Fruit fly (Drosophila melanogaster) whole organism, embryonic: ENCODE data around the gene Mtp.

Experiments
- B-H1 ChIP-seq: fragments of 200-800 bp; sonication (Bioruptor generic); IDR thresholded peaks from 3 replicates; pipeline ENCODE4 v1.3.6; 2022; ENCODE audit warnings: missing biosample characterization, missing genetic modification characterization
- CG10543 ChIP-seq: fragments of 200-800 bp; sonication (Bioruptor generic); optimal IDR thresholded peaks from 3 replicates; lab custom pipeline; 2017; ENCODE audit warnings: missing biosample characterization, mild to moderate bottlenecking, missing genetic modification characterization, moderate library complexity
- CG11696 ChIP-seq: fragments of 200-800 bp; sonication (Bioruptor generic); IDR thresholded peaks from 2 replicates; pipeline ENCODE4 v1.3.6; 2022; ENCODE audit warnings: missing biosample characterization, missing genetic modification characterization
- CG12942 ChIP-seq: fragments of 200-800 bp; sonication (Bioruptor generic); optimal IDR thresholded peaks from 3 replicates; lab custom pipeline; 2016; ENCODE audit warnings: missing biosample characterization, missing genetic modification characterization
- CG15601 ChIP-seq: fragments of 200-800 bp; sonication (Bioruptor generic); optimal IDR thresholded peaks from 3 replicates; lab custom pipeline; 2019; ENCODE audit warnings: missing biosample characterization, mild to moderate bottlenecking, missing genetic modification characterization, moderate library complexity
- CG16813 ChIP-seq: fragments of 200-800 bp; sonication (Bioruptor generic); IDR thresholded peaks from 3 replicates; pipeline ENCODE4 v1.3.6; 2022; ENCODE audit warnings: missing biosample characterization, missing genetic modification characterization; ENCODE audit not compliant: partially characterized antibody
- CG18011 ChIP-seq: fragments of 200-800 bp; sonication (Bioruptor generic); optimal IDR thresholded peaks from 2 replicates; lab custom pipeline; 2017; ENCODE audit warnings: missing biosample characterization, missing genetic modification characterization, mild to moderate bottlenecking, moderate library complexity, missing genotype
- CG18599 ChIP-seq: fragments of 200-800 bp; sonication (Bioruptor generic); optimal IDR thresholded peaks from 3 replicates; lab custom pipeline; 2017; ENCODE audit warnings: missing biosample characterization, missing genetic modification characterization, mild to moderate bottlenecking, moderate library complexity, missing genetic modification reagents
- CG2129 ChIP-seq: fragments of 200-800 bp; sonication (Bioruptor generic); IDR thresholded peaks from 2 replicates; pipeline ENCODE4 v1.3.6; 2022; ENCODE audit warnings: missing biosample characterization, missing genetic modification characterization; ENCODE audit not compliant: partially characterized antibody
- CG34376 ChIP-seq: fragments of 200-800 bp; sonication (Bioruptor generic); optimal IDR thresholded peaks from 2 replicates; lab custom pipeline; 2018; ENCODE audit warnings: missing biosample characterization, mild to moderate bottlenecking, missing genetic modification characterization
- CG4730 ChIP-seq: fragments of 200-800 bp; sonication (Bioruptor generic); IDR thresholded peaks from 2 replicates; pipeline ENCODE4 v1.3.6; 2022; ENCODE audit warnings: missing biosample characterization, missing genetic modification characterization
- CG5953 ChIP-seq: fragments of 200-800 bp; sonication (Bioruptor generic); IDR thresholded peaks from 2 replicates; pipeline ENCODE4 v1.3.6; 2022; ENCODE audit warnings: missing biosample characterization, missing genetic modification characterization
- CG8478 ChIP-seq: fragments of >200 bp; optimal IDR thresholded peaks from 2 replicates; lab custom pipeline; 2018
- CG8765 ChIP-seq: fragments of 200-800 bp; sonication (Bioruptor generic); IDR thresholded peaks from 2 replicates; pipeline ENCODE4 v1.3.6; 2022; ENCODE audit warnings: missing biosample characterization, missing genetic modification characterization
- CG9437 ChIP-seq: fragments of 200-800 bp; sonication (Bioruptor generic); optimal IDR thresholded peaks from 2 replicates; lab custom pipeline; 2018; ENCODE audit warnings: missing biosample characterization, mild to moderate bottlenecking, missing genetic modification characterization
- CG9727 ChIP-seq: fragments of 200-800 bp; sonication (Bioruptor generic); optimal IDR thresholded peaks from 3 replicates; lab custom pipeline; 2017; ENCODE audit warnings: missing biosample characterization, mild to moderate bottlenecking, missing genetic modification characterization
- CG9876 ChIP-seq: fragments of 200-800 bp; sonication (Bioruptor generic); optimal IDR thresholded peaks from 2 replicates; lab custom pipeline; 2016; ENCODE audit warnings: missing biosample characterization, missing genetic modification characterization
- CkIIα-i1 ChIP-seq: fragments of 200-800 bp; sonication (Bioruptor generic); IDR thresholded peaks from 2 replicates; pipeline ENCODE4 v1.3.6; 2022; ENCODE audit warnings: missing biosample characterization, missing genetic modification characterization
- Dll ChIP-seq: fragments of 200-800 bp; sonication (Bioruptor generic); IDR thresholded peaks from 4 replicates; pipeline ENCODE4 v1.3.6; 2022; ENCODE audit warnings: missing biosample characterization, missing genetic modification characterization; ENCODE audit not compliant: partially characterized antibody
- E2f2 ChIP-seq: fragments of 200-800 bp; sonication (Bioruptor generic); IDR thresholded peaks from 2 replicates; pipeline ENCODE4 v1.3.6; 2022; ENCODE audit warnings: missing biosample characterization, missing genetic modification characterization
- Ets97D ChIP-seq: fragments of 200-800 bp; sonication (Bioruptor generic); optimal IDR thresholded peaks from 3 replicates; lab custom pipeline; 2016; ENCODE audit warnings: missing biosample characterization, missing genetic modification characterization
- Gug ChIP-seq: fragments of 200-800 bp; sonication (Bioruptor generic); IDR thresholded peaks from 4 replicates; pipeline ENCODE4 v1.3.6; 2022; ENCODE audit warnings: missing biosample characterization, missing genetic modification characterization
- HLHmδ ChIP-seq: fragments of 200-800 bp; sonication (Bioruptor generic); optimal IDR thresholded peaks from 2 replicates; lab custom pipeline; 2018; ENCODE audit warnings: missing biosample characterization, mild to moderate bottlenecking, missing genetic modification characterization, moderate library complexity
- Mes4 ChIP-seq: fragments of 200-800 bp; sonication (Bioruptor generic); optimal IDR thresholded peaks from 2 replicates; lab custom pipeline; 2016; ENCODE audit warnings: missing biosample characterization, missing genetic modification characterization
- NC2α ChIP-seq: fragments of 200-800 bp; sonication (Bioruptor generic); optimal IDR thresholded peaks from 2 replicates; lab custom pipeline; 2016; ENCODE audit warnings: missing biosample characterization, missing genetic modification characterization
- Sin3A ChIP-seq: fragments of >200 bp; optimal IDR thresholded peaks from 2 replicates; lab custom pipeline; 2018
- Sox100B ChIP-seq: fragments of 200-800 bp; sonication (Bioruptor generic); optimal IDR thresholded peaks from 3 replicates; lab custom pipeline; 2018; ENCODE audit warnings: missing biosample characterization, mild to moderate bottlenecking, missing genetic modification characterization
- Spps ChIP-seq: fragments of 200-800 bp; sonication (Bioruptor generic); optimal IDR thresholded peaks from 2 replicates; lab custom pipeline; 2018; ENCODE audit warnings: missing biosample characterization, mild to moderate bottlenecking, missing genetic modification characterization
- aop ChIP-seq: fragments of 200-800 bp; sonication (Bioruptor generic); IDR thresholded peaks from 2 replicates; pipeline ENCODE4 v1.3.6; 2022; ENCODE audit warnings: missing biosample characterization, missing genetic modification characterization
- br ChIP-seq: fragments of >200 bp; optimal IDR thresholded peaks from 2 replicates; lab custom pipeline; 2017
- chm ChIP-seq: fragments of 200-800 bp; sonication (Bioruptor generic); IDR thresholded peaks from 2 replicates; pipeline ENCODE4 v1.3.6; 2022; ENCODE audit warnings: missing biosample characterization, missing genetic modification characterization
- crol ChIP-seq: fragments of 200-800 bp; sonication (Bioruptor generic); IDR thresholded peaks from 2 replicates; pipeline ENCODE4 v1.3.6; 2022; ENCODE audit warnings: missing biosample characterization, missing genetic modification characterization
- dati ChIP-seq: fragments of 200-800 bp; sonication (Bioruptor generic); IDR thresholded peaks from 2 replicates; pipeline ENCODE4 v1.3.6; 2022; ENCODE audit warnings: missing biosample characterization, missing genetic modification characterization
- dimm ChIP-seq: fragments of 200-800 bp; sonication (Bioruptor generic); IDR thresholded peaks from 2 replicates; pipeline ENCODE4 v1.3.6; 2022; ENCODE audit warnings: missing biosample characterization, missing genetic modification characterization
- en ChIP-seq: fragments of 200-800 bp; sonication (Bioruptor generic); optimal IDR thresholded peaks from 2 replicates; lab custom pipeline; 2016; ENCODE audit warnings: missing biosample characterization, missing genetic modification characterization
- exex ChIP-seq: fragments of 200-800 bp; sonication (Bioruptor generic); optimal IDR thresholded peaks from 4 replicates; lab custom pipeline; 2018; ENCODE audit warnings: missing biosample characterization, mild to moderate bottlenecking, missing genetic modification characterization, moderate library complexity
- gce ChIP-seq: fragments of 200-800 bp; sonication (Bioruptor generic); IDR thresholded peaks from 3 replicates; pipeline ENCODE4 v1.3.6; 2022; ENCODE audit warnings: missing biosample characterization, missing genetic modification characterization
- gcm2 ChIP-seq: fragments of 200-800 bp; sonication (Bioruptor generic); optimal IDR thresholded peaks from 2 replicates; lab custom pipeline; 2016; ENCODE audit warnings: missing biosample characterization, missing genetic modification characterization
- insv ChIP-seq, 2 experiments: fragments of 200-800 bp; sonication (Bioruptor generic); optimal IDR thresholded peaks; 3 replicates each; lab custom pipeline; 2016 to 2018; ENCODE audit warnings: missing biosample characterization in 2 of 2, missing genetic modification characterization in 2 of 2
- lmd ChIP-seq: fragments of 200-800 bp; sonication (Bioruptor generic); IDR thresholded peaks from 2 replicates; pipeline ENCODE4 v1.3.6; 2022; ENCODE audit warnings: missing biosample characterization, missing genetic modification characterization
- mirr ChIP-seq: fragments of 200-800 bp; sonication (Bioruptor generic); optimal IDR thresholded peaks from 3 replicates; lab custom pipeline; 2018; ENCODE audit warnings: missing biosample characterization, mild to moderate bottlenecking, missing genetic modification characterization
- mld ChIP-seq: fragments of 200-800 bp; sonication (Bioruptor generic); IDR thresholded peaks from 3 replicates; pipeline ENCODE4 v1.3.6; 2022; ENCODE audit warnings: missing biosample characterization, missing genetic modification characterization; ENCODE audit not compliant: partially characterized antibody
- nerfin-1 ChIP-seq: fragments of 200-800 bp; sonication (Bioruptor generic); optimal IDR thresholded peaks from 3 replicates; lab custom pipeline; 2019; ENCODE audit warnings: missing biosample characterization, mild to moderate bottlenecking, missing genetic modification characterization, moderate library complexity
- prd ChIP-seq, 3 experiments: fragments of >200 bp in 2 of 3; fragments of 200-800 bp in 1 of 3; sonication (Bioruptor generic) in 1 of 3; optimal IDR thresholded peaks in 2 of 3; IDR thresholded peaks in 1 of 3; 2 replicates in 2 of 3; 3 replicates in 1 of 3; pipeline versions ENCODE4 v1.3.6 to Lab custom; 2017 to 2022; ENCODE audit warnings: missing biosample characterization in 1 of 3, missing genetic modification characterization in 1 of 3
- rib ChIP-seq: fragments of 200-800 bp; sonication (Bioruptor generic); IDR thresholded peaks from 2 replicates; pipeline ENCODE4 v1.3.6; 2022; ENCODE audit warnings: missing biosample characterization, missing genetic modification characterization
- sens-2 ChIP-seq: fragments of 200-800 bp; sonication (Bioruptor generic); IDR thresholded peaks from 2 replicates; pipeline ENCODE4 v1.3.6; 2022; ENCODE audit warnings: missing biosample characterization, missing genetic modification characterization
- shn ChIP-seq: fragments of 200-800 bp; sonication (Bioruptor generic); optimal IDR thresholded peaks from 3 replicates; lab custom pipeline; 2016; ENCODE audit warnings: missing biosample characterization, missing genetic modification characterization
- sima ChIP-seq: fragments of 200-800 bp; sonication (Bioruptor generic); optimal IDR thresholded peaks from 2 replicates; lab custom pipeline; 2016; ENCODE audit warnings: missing biosample characterization, missing genetic modification characterization
- so ChIP-seq: fragments of 200-800 bp; sonication (Bioruptor generic); IDR thresholded peaks from 3 replicates; pipeline ENCODE4 v1.3.6; 2022; ENCODE audit warnings: missing biosample characterization, missing genetic modification characterization
- stc ChIP-seq: fragments of 200-800 bp; sonication (Bioruptor generic); IDR thresholded peaks from 2 replicates; pipeline ENCODE4 v1.3.6; 2022; ENCODE audit warnings: missing biosample characterization, missing genetic modification characterization
- usp ChIP-seq: fragments of >200 bp; optimal IDR thresholded peaks from 2 replicates; lab custom pipeline; 2017; ENCODE audit warnings: missing biosample characterization, missing genetic modification characterization
- vfl ChIP-seq: fragments of 200-800 bp; sonication (Bioruptor generic); optimal IDR thresholded peaks from 2 replicates; lab custom pipeline; 2016; ENCODE audit warnings: missing biosample characterization, missing genetic modification characterization

Mtp gene

dm6 chr2L:20896681-20897341, 25.9 kb downstream of the Mtp start (continued):
- TF ChIP-seq CG12942 (GFP tag; lab: Kevin White, UChicago) (no peak), CG9876 (GFP tag; lab: Kevin White, UChicago) (no peak), CkIIα-i1 (no peak), rib (GFP tag; lab: Robert Waterston, UW) (no peak), CG4730 (no peak), CG34376 (GFP tag; lab: Kevin White, UChicago) (no peak), dimm (GFP tag; lab: Robert Waterston, UW) (no peak), en (no peak), Sin3A (lab: Kevin White, UChicago) (no peak), crol (GFP tag; lab: Robert Waterston, UW) (no peak), CG9727 (no peak), vfl (no peak), gce (GFP tag; lab: Robert Waterston, UW) (peak; percentile 72; the same call in 2 of the 3 replicates), prd (optimal IDR thresholded peaks at IDR 0.05; lab: Kevin White, UChicago) (no peak), prd (GFP tag; IDR thresholded peaks at IDR 0.05; lab: Robert Waterston, UW) (no peak), CG10543 (peak; percentile 40), CG18011 (GFP tag; lab: Kevin White, UChicago) (no peak), sens-2 (GFP tag; lab: Robert Waterston, UW) (no peak), CG15601 (peak; percentile 87), NC2α (no peak), lmd (GFP tag; lab: Robert Waterston, UW) (no peak), CG8478 (lab: Kevin White, UChicago) (no peak), Gug (GFP tag; lab: Robert Waterston, UW) (no peak), mld (no peak), CG9437 (GFP tag; lab: Kevin White, UChicago) (no peak), mirr (GFP tag; lab: Kevin White, UChicago) (peak; percentile 62), br (lab: Kevin White, UChicago) (no peak), HLHmδ (GFP tag; lab: Kevin White, UChicago) (peak; percentile 73), stc (GFP tag; lab: Robert Waterston, UW) (peak; percentile 74), CG16813 (GFP tag; lab: Robert Waterston, UW) (no peak), E2f2 (GFP tag; lab: Robert Waterston, UW) (0 out of 2 replicates have a peak, but pooled peaks have one; percentile 33), gcm2 (GFP tag; lab: Kevin White, UChicago) (no peak), usp (no peak), CG11696 (GFP tag; lab: Robert Waterston, UW) (no peak), B-H1 (GFP tag; lab: Robert Waterston, UW) (no peak; the same call in 2 of the 3 replicates), chm (no peak; the same call in 1 of the 2 replicates), sima (no peak), CG8765 (no peak), nerfin-1 (peak; percentile 59), insv (GFP tag; optimal IDR thresholded peaks at IDR 0.05; lab: Kevin White, UChicago) (peak in 1 of 2 experiments; percentile 41), shn (no peak), Mes4 (GFP tag; lab: Kevin White, UChicago) (peak; percentile 13), dati (GFP tag; lab: Robert Waterston, UW) (no peak), CG5953 (GFP tag; lab: Robert Waterston, UW) (peak; percentile 60), so (GFP tag; lab: Robert Waterston, UW) (peak; percentile 62; the same call in 2 of the 3 replicates), exex (tag; lab: Kevin White, UChicago) (peak; percentile 51), aop (GFP tag; lab: Robert Waterston, UW) (no peak), CG18599 (peak; percentile 38), CG2129 (GFP tag; lab: Robert Waterston, UW) (no peak), Ets97D (no peak), Dll (GFP tag; lab: Robert Waterston, UW) (no peak), Spps (tag; lab: Kevin White, UChicago) (peak; percentile 42), Sox100B (peak; percentile 55)
